Fruit fly (Drosophila melanogaster) whole organism, embryonic: ENCODE data around the gene Sirup.
A peak's percentile ranks its signal among the peaks of the same experiment; 100 is the strongest.

Experiments
- B-H1 ChIP-seq: fragments of 200-800 bp; sonication (Bioruptor generic); IDR thresholded peaks from 3 replicates; pipeline ENCODE4 v1.3.6; 2022; ENCODE audit warnings: missing biosample characterization, missing genetic modification characterization
- B-H2 ChIP-seq: fragments of 200-800 bp; sonication (Bioruptor generic); optimal IDR thresholded peaks from 2 replicates; lab custom pipeline; 2018; ENCODE audit warnings: missing biosample characterization, mild to moderate bottlenecking, missing genetic modification characterization
- CG11456 ChIP-seq: fragments of 200-800 bp; sonication (Bioruptor generic); IDR thresholded peaks from 3 replicates; pipeline ENCODE4 v1.3.6; 2022; ENCODE audit warnings: missing biosample characterization, missing genetic modification characterization
- CG15011 ChIP-seq: fragments of 200-800 bp; sonication (Bioruptor generic); optimal IDR thresholded peaks from 3 replicates; lab custom pipeline; 2018; ENCODE audit warnings: missing biosample characterization, mild to moderate bottlenecking, missing genetic modification characterization
- CG1603 ChIP-seq: fragments of 200-800 bp; sonication (Bioruptor generic); optimal IDR thresholded peaks from 2 replicates; lab custom pipeline; 2019; ENCODE audit warnings: missing biosample characterization, mild to moderate bottlenecking, missing genetic modification characterization, moderate library complexity
- CG17361 ChIP-seq: fragments of 200-800 bp; sonication (Bioruptor generic); IDR thresholded peaks from 3 replicates; pipeline ENCODE4 v1.3.6; 2022; ENCODE audit warnings: missing biosample characterization, missing genetic modification characterization
- CG2116 ChIP-seq: fragments of 200-800 bp; sonication (Bioruptor generic); optimal IDR thresholded peaks from 3 replicates; lab custom pipeline; 2018; ENCODE audit warnings: missing biosample characterization, mild to moderate bottlenecking, missing genetic modification characterization
- CG2129 ChIP-seq: fragments of 200-800 bp; sonication (Bioruptor generic); IDR thresholded peaks from 2 replicates; pipeline ENCODE4 v1.3.6; 2022; ENCODE audit warnings: missing biosample characterization, missing genetic modification characterization; ENCODE audit not compliant: partially characterized antibody
- CG2678 ChIP-seq: fragments of 200-800 bp; sonication (Bioruptor generic); optimal IDR thresholded peaks from 3 replicates; lab custom pipeline; 2019; ENCODE audit warnings: missing biosample characterization, mild to moderate bottlenecking, missing genetic modification characterization, moderate library complexity
- CG2712 ChIP-seq: fragments of 200-800 bp; optimal IDR thresholded peaks from 3 replicates; lab custom pipeline; 2019; ENCODE audit warnings: missing biosample characterization, mild to moderate bottlenecking, missing genetic modification characterization, moderate library complexity
- CG2875 ChIP-seq: fragments of 200-800 bp; sonication (Bioruptor generic); optimal IDR thresholded peaks from 2 replicates; lab custom pipeline; 2017; ENCODE audit warnings: missing biosample characterization, mild to moderate bottlenecking, missing genetic modification characterization, missing genetic modification reagents
- CG32532 ChIP-seq: fragments of 200-800 bp; sonication (Bioruptor generic); IDR thresholded peaks from 2 replicates; pipeline ENCODE4 v1.3.6; 2022; ENCODE audit warnings: missing biosample characterization, missing genetic modification characterization
- CG4707 ChIP-seq: fragments of 200-800 bp; sonication (Bioruptor generic); optimal IDR thresholded peaks from 2 replicates; lab custom pipeline; 2018; ENCODE audit warnings: missing biosample characterization, mild to moderate bottlenecking, missing genetic modification characterization, moderate library complexity
- CG5953 ChIP-seq: fragments of 200-800 bp; sonication (Bioruptor generic); IDR thresholded peaks from 2 replicates; pipeline ENCODE4 v1.3.6; 2022; ENCODE audit warnings: missing biosample characterization, missing genetic modification characterization
- CG7556 ChIP-seq: fragments of 200-800 bp; sonication (Bioruptor generic); optimal IDR thresholded peaks from 2 replicates; lab custom pipeline; 2017; ENCODE audit warnings: missing biosample characterization, mild to moderate bottlenecking, missing genetic modification characterization
- CG8281 ChIP-seq: fragments of 200-800 bp; sonication (Bioruptor generic); optimal IDR thresholded peaks from 2 replicates; lab custom pipeline; 2018; ENCODE audit warnings: missing biosample characterization, mild to moderate bottlenecking, missing genetic modification characterization, moderate library complexity
- CG9932 ChIP-seq: fragments of 200-800 bp; sonication (Bioruptor generic); IDR thresholded peaks from 2 replicates; pipeline ENCODE4 v1.3.6; 2022; ENCODE audit warnings: missing biosample characterization, missing genetic modification characterization
- CHES-1-like ChIP-seq: fragments of 200-800 bp; sonication (Bioruptor generic); optimal IDR thresholded peaks from 2 replicates; lab custom pipeline; 2016; ENCODE audit warnings: missing biosample characterization, missing genetic modification characterization
- Dek ChIP-seq: fragments of 200-800 bp; sonication (Bioruptor generic); optimal IDR thresholded peaks from 3 replicates; lab custom pipeline; 2019; ENCODE audit warnings: missing biosample characterization, mild to moderate bottlenecking, missing genetic modification characterization, moderate library complexity
- Dll ChIP-seq: fragments of 200-800 bp; sonication (Bioruptor generic); IDR thresholded peaks from 4 replicates; pipeline ENCODE4 v1.3.6; 2022; ENCODE audit warnings: missing biosample characterization, missing genetic modification characterization; ENCODE audit not compliant: partially characterized antibody
- Eip74EF ChIP-seq, 2 experiments: fragments of 200-800 bp in 1 of 2; fragments of >200 bp in 1 of 2; sonication (Bioruptor generic) in 1 of 2; optimal IDR thresholded peaks; 2 replicates each; lab custom pipeline; 2017 to 2019; ENCODE audit warnings: missing biosample characterization in 2 of 2, missing genetic modification characterization in 2 of 2, mild to moderate bottlenecking in 1 of 2, moderate library complexity in 1 of 2
- Ets97D ChIP-seq: fragments of 200-800 bp; sonication (Bioruptor generic); optimal IDR thresholded peaks from 3 replicates; lab custom pipeline; 2016; ENCODE audit warnings: missing biosample characterization, missing genetic modification characterization
- HLH4C ChIP-seq: fragments of 200-800 bp; sonication (Bioruptor generic); IDR thresholded peaks from 3 replicates; pipeline ENCODE4 v1.3.6; 2022; ENCODE audit warnings: missing biosample characterization, missing genetic modification characterization; ENCODE audit not compliant: partially characterized antibody
- Hmr ChIP-seq: fragments of 200-800 bp; sonication (Bioruptor generic); optimal IDR thresholded peaks from 3 replicates; lab custom pipeline; 2017; ENCODE audit warnings: mild to moderate bottlenecking, missing biosample characterization, missing genetic modification reagents, missing genetic modification characterization
- Med ChIP-seq: fragments of 200-800 bp; sonication (Bioruptor generic); peaks from one replicate; lab custom pipeline; 2016; ENCODE audit warnings: missing biosample characterization, missing genetic modification characterization, mild to moderate bottlenecking, inconsistent platforms, moderate library complexity
- Nf-YC ChIP-seq: fragments of 200-800 bp; optimal IDR thresholded peaks from 3 replicates; lab custom pipeline; 2019; ENCODE audit warnings: missing biosample characterization, mild to moderate bottlenecking, missing genetic modification characterization, moderate library complexity
- PHDP ChIP-seq: fragments of 200-800 bp; sonication (Bioruptor generic); optimal IDR thresholded peaks from 3 replicates; lab custom pipeline; 2018; ENCODE audit warnings: missing biosample characterization, mild to moderate bottlenecking, missing genetic modification characterization, moderate library complexity
- Pdp1 ChIP-seq, 2 experiments: fragments of 200-800 bp; sonication (Bioruptor generic); optimal IDR thresholded peaks; 3 replicates each; lab custom pipeline; 2016; ENCODE audit warnings: missing biosample characterization in 2 of 2, missing genetic modification characterization in 2 of 2, mild to moderate bottlenecking in 1 of 2, moderate library complexity in 1 of 2
- ara ChIP-seq: fragments of 200-800 bp; sonication (Bioruptor generic); IDR thresholded peaks from 2 replicates; pipeline ENCODE4 v1.3.6; 2022; ENCODE audit warnings: missing biosample characterization, missing genetic modification characterization
- chif ChIP-seq, 2 experiments: fragments of 200-800 bp; sonication (Bioruptor generic); optimal IDR thresholded peaks; 3 replicates each; lab custom pipeline; 2016; ENCODE audit warnings: missing biosample characterization in 2 of 2, missing genetic modification characterization in 2 of 2
- chinmo ChIP-seq: fragments of 200-800 bp; sonication (Bioruptor generic); IDR thresholded peaks from 4 replicates; pipeline ENCODE4 v1.3.6; 2022; ENCODE audit warnings: missing biosample characterization, missing genetic modification characterization; ENCODE audit not compliant: partially characterized antibody
- ci ChIP-seq: fragments of 200-800 bp; sonication (Bioruptor generic); IDR thresholded peaks from 3 replicates; pipeline ENCODE4 v1.3.6; 2022; ENCODE audit warnings: missing biosample characterization, missing genetic modification characterization
- cwo ChIP-seq: fragments of 200-800 bp; sonication (Bioruptor generic); optimal IDR thresholded peaks from 3 replicates; lab custom pipeline; 2017; ENCODE audit warnings: missing biosample characterization, missing genetic modification characterization, mild to moderate bottlenecking, moderate library complexity, missing genetic modification reagents
- dysf ChIP-seq: fragments of 200-800 bp; sonication (Bioruptor generic); IDR thresholded peaks from 3 replicates; pipeline ENCODE4 v1.3.6; 2022; ENCODE audit warnings: missing biosample characterization, missing genetic modification characterization
- fru ChIP-seq: fragments of >200 bp; optimal IDR thresholded peaks from 2 replicates; lab custom pipeline; 2017
- hbn ChIP-seq: fragments of 200-800 bp; sonication (Bioruptor generic); IDR thresholded peaks from 2 replicates; pipeline ENCODE4 v1.3.6; 2022; ENCODE audit warnings: missing biosample characterization, missing genetic modification characterization; ENCODE audit not compliant: partially characterized antibody
- lab ChIP-seq: fragments of 200-800 bp; sonication (Bioruptor generic); optimal IDR thresholded peaks from 3 replicates; lab custom pipeline; 2017; ENCODE audit warnings: missing biosample characterization, missing genetic modification characterization, mild to moderate bottlenecking, moderate library complexity, missing genetic modification reagents
- lbe ChIP-seq: fragments of 200-800 bp; sonication (Bioruptor generic); optimal IDR thresholded peaks from 2 replicates; lab custom pipeline; 2016; ENCODE audit warnings: missing biosample characterization, mild to moderate bottlenecking, missing genetic modification characterization
- p53 ChIP-seq: fragments of 200-800 bp; sonication (Bioruptor generic); optimal IDR thresholded peaks from 2 replicates; lab custom pipeline; 2016; ENCODE audit warnings: missing biosample characterization, missing genetic modification characterization
- peb ChIP-seq: fragments of 200-800 bp; sonication (Bioruptor generic); IDR thresholded peaks from 2 replicates; pipeline ENCODE4 v1.3.6; 2022; ENCODE audit warnings: missing biosample characterization, missing genetic modification characterization
- prd ChIP-seq, 3 experiments: fragments of >200 bp in 2 of 3; fragments of 200-800 bp in 1 of 3; sonication (Bioruptor generic) in 1 of 3; optimal IDR thresholded peaks in 2 of 3; IDR thresholded peaks in 1 of 3; 2 replicates in 2 of 3; 3 replicates in 1 of 3; pipeline versions ENCODE4 v1.3.6 to Lab custom; 2017 to 2022; ENCODE audit warnings: missing biosample characterization in 1 of 3, missing genetic modification characterization in 1 of 3
- ranshi ChIP-seq: fragments of 200-800 bp; sonication (Bioruptor generic); IDR thresholded peaks from 2 replicates; pipeline ENCODE4 v1.3.6; 2022; ENCODE audit warnings: missing biosample characterization, missing genetic modification characterization
- ro ChIP-seq: fragments of 200-800 bp; sonication (Bioruptor generic); IDR thresholded peaks from 2 replicates; pipeline ENCODE4 v1.3.6; 2022; ENCODE audit warnings: missing biosample characterization, missing genetic modification characterization
- sens-2 ChIP-seq: fragments of 200-800 bp; sonication (Bioruptor generic); IDR thresholded peaks from 2 replicates; pipeline ENCODE4 v1.3.6; 2022; ENCODE audit warnings: missing biosample characterization, missing genetic modification characterization
- shn ChIP-seq: fragments of 200-800 bp; sonication (Bioruptor generic); optimal IDR thresholded peaks from 3 replicates; lab custom pipeline; 2016; ENCODE audit warnings: missing biosample characterization, missing genetic modification characterization
- tgo ChIP-seq: fragments of 200-800 bp; sonication (Bioruptor generic); IDR thresholded peaks from 3 replicates; pipeline ENCODE4 v1.3.6; 2022; ENCODE audit warnings: missing biosample characterization, missing genetic modification characterization
- wdn ChIP-seq: fragments of 200-800 bp; sonication (Bioruptor generic); IDR thresholded peaks from 2 replicates; pipeline ENCODE4 v1.3.6; 2022; ENCODE audit warnings: missing biosample characterization, missing genetic modification characterization

The Sirup gene

DNA sequence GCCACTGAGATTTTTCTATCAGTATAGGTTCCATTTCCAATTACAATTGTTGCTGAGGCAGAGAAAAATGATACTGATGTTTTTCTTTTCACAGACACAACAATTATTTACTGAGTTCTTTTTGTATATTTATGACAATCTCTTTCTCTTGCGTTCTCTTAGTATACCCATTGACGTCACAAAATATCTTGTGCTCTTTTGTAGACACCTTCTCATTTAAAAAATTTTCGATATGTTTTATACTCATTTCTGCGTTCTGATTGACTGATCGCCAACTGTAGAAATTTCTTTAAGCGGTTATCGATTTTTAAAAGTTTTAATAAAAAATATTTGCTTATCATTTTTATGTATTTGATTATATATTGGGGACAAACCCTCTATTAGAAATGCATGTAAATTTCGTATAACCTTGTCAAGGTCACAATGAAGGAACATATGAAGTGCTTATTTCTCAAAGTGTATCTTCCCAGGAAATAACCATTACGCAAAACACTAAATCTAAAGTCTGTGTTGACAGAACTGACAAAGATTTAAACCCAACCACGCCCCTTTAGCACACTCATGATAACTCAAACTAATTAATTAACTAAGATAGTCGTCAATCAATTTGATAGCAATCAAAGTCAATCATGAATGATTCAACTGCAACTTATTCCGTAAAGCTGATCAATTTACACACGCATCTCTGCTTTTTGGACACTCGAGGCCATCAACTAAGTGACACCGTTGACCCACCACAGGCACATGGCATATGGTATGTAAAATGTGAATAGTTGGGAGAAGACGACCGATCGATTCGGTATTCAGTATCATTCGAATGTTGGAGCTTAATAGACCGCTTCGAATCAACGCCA, 12.2 kb downstream of the Sirup start, which contains the start of the genes Glyat and Tg (continued):
- TF ChIP-seq Ets97D (GFP tag; lab: Kevin White, UChicago) (no peak), Dek (tag; lab: Kevin White, UChicago) (peak; percentile 45), ara (GFP tag; lab: Robert Waterston, UW) (no peak), cwo (peak; percentile 1), lbe (GFP tag; lab: Kevin White, UChicago) (no peak), Eip74EF (GFP tag; optimal IDR thresholded peaks at IDR 0.05; lab: Kevin White, UChicago) (peak in 1 of 2 experiments; percentile 53), tgo (no peak), chif (GFP tag; optimal IDR thresholded peaks at IDR 0.05; lab: Kevin White, UChicago) (no peak), CG9932 (GFP tag; lab: Robert Waterston, UW) (peak; percentile 50), CHES-1-like (GFP tag; lab: Kevin White, UChicago) (no peak), prd (optimal IDR thresholded peaks at IDR 0.05; lab: Kevin White, UChicago) (no peak), prd (GFP tag; IDR thresholded peaks at IDR 0.05; lab: Robert Waterston, UW) (peak; percentile 28; the same call in 1 of the 3 replicates), lab (GFP tag; lab: Kevin White, UChicago) (peak; percentile 37), B-H2 (GFP tag; lab: Kevin White, UChicago) (peak; percentile 12), wdn (GFP tag; lab: Robert Waterston, UW) (0 out of 2 replicates have a peak, but pooled peaks have one; percentile 18), HLH4C (GFP tag; lab: Robert Waterston, UW) (peak; percentile 66), CG2129 (GFP tag; lab: Robert Waterston, UW) (no peak), CG5953 (GFP tag; lab: Robert Waterston, UW) (no peak), CG32532 (GFP tag; lab: Robert Waterston, UW) (peak; percentile 64; the same call in 1 of the 2 replicates), hbn (GFP tag; lab: Robert Waterston, UW) (peak; percentile 56), ro (GFP tag; lab: Robert Waterston, UW) (no peak), CG2116 (GFP tag; lab: Kevin White, UChicago) (peak; percentile 78), Med (GFP tag; lab: Kevin White, UChicago) (peak; percentile 84), Nf-YC (tag; lab: Kevin White, UChicago) (peak; percentile 16), CG11456 (GFP tag; lab: Robert Waterston, UW) (0 out of 3 replicates have a peak, but pooled peaks have one; percentile 19), Pdp1 (GFP tag; optimal IDR thresholded peaks at IDR 0.05; lab: Kevin White, UChicago) (peak in 1 of 2 experiments; percentile 50), CG1603 (tag; lab: Kevin White, UChicago) (no peak), CG7556 (GFP tag; lab: Kevin White, UChicago) (no peak), CG8281 (tag; lab: Kevin White, UChicago) (no peak), CG2712 (tag; lab: Kevin White, UChicago) (peak; percentile 26), p53 (GFP tag; lab: Kevin White, UChicago) (no peak), Dll (GFP tag; lab: Robert Waterston, UW) (peak; percentile 67; the same call in 3 of the 4 replicates), sens-2 (GFP tag; lab: Robert Waterston, UW) (no peak), ci (GFP tag; lab: Robert Waterston, UW) (peak; percentile 50; the same call in 2 of the 3 replicates), fru (no peak), chinmo (GFP tag; lab: Robert Waterston, UW) (0 out of 4 replicates have a peak, but pooled peaks have one; percentile 24), CG4707 (GFP tag; lab: Kevin White, UChicago) (no peak), ranshi (GFP tag; lab: Robert Waterston, UW) (peak; percentile 23; the same call in 1 of the 2 replicates), CG2875 (no peak), PHDP (tag; lab: Kevin White, UChicago) (peak; percentile 15), shn (GFP tag; lab: Kevin White, UChicago) (no peak), CG17361 (0 out of 3 replicates have a peak, but pooled peaks have one; percentile 30), Hmr (GFP tag; lab: Kevin White, UChicago) (peak; percentile 19), peb (GFP tag; lab: Robert Waterston, UW) (no peak), CG2678 (tag; lab: Kevin White, UChicago) (peak; percentile 48), dysf (GFP tag; lab: Robert Waterston, UW) (peak; percentile 42; the same call in 2 of the 3 replicates), B-H1 (GFP tag; lab: Robert Waterston, UW) (no peak; the same call in 2 of the 3 replicates), CG15011 (GFP tag; lab: Kevin White, UChicago) (no peak)
